Worm (Caenorhabditis elegans): ENCODE measurements around the gene K02F3.12.

DNA sequence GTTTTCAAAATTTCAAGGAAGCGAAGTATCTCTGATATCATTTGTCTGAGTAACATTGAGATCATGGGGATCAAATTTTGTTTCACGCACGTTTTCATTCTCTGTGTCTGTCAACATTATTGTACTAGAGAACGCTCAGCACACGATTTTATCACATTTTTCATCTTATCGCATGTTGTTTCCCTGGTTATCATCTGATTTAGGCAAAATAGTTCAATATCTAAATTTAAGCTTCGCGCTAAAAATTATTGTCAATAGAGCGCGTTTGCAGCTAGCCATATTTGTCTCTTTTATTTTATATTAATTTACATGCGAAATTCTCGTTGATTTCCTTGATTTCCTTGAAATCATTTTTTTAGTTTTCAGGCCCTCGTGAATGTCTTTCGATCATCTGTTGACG lies 10.9 kb upstream of the K02F3.12 start, which contains the start of gene K02F3.2:
- TF ChIP-seq ztf-25 (GFP tag; IDR thresholded peaks at IDR 0.05) (no peak), F49E8.2 (tag; optimal IDR thresholded peaks at IDR 0.05; ENCODE audit: insufficient read depth) (no peak), F23B12.7 (tag; optimal IDR thresholded peaks at IDR 0.05; ENCODE audit: insufficient read depth) (no peak), lin-40 (tag; optimal IDR thresholded peaks at IDR 0.05) (peak; percentile 50), hlh-12 (tag; optimal IDR thresholded peaks at IDR 0.05) (no peak), atf-7 (tag; optimal IDR thresholded peaks at IDR 0.05) (no peak), C17E4.6 (GFP tag; IDR thresholded peaks at IDR 0.05) (no peak), attf-3 (GFP tag; conservative IDR thresholded peaks at IDR 0.05) (no peak), pbrm-1 (GFP tag; IDR thresholded peaks at IDR 0.05) (no peak), sptf-2 (GFP tag; optimal IDR thresholded peaks at IDR 0.05) (no peak), ztf-26 (tag; optimal IDR thresholded peaks at IDR 0.05) (peak; percentile 39), mel-28 (tag; optimal IDR thresholded peaks at IDR 0.05; ENCODE audit: borderline replicate concordance) (no peak), sea-2 (GFP tag; IDR thresholded peaks at IDR 0.05) (no peak), unc-130 (GFP tag; optimal IDR thresholded peaks at IDR 0.05) (no peak)

Data from whole organism, young adult.